Worm (Caenorhabditis elegans) whole organism, L4 larva: ENCODE results near the gene metl-6.
A peak's percentile ranks its signal among the peaks of the same experiment; 100 is the strongest.

Source experiments
- F49E8.2 ChIP-seq: sonication (generic microtip); optimal IDR thresholded peaks from 2 replicates; lab custom pipeline; 2016; ENCODE audit warnings: missing compliant biosample characterization, mild to moderate bottlenecking, missing genetic modification characterization, borderline replicate concordance
- R02D3.7 ChIP-seq: fragments of 150-350 bp; sonication (generic microtip); optimal IDR thresholded peaks from 3 replicates; lab custom pipeline; 2014; ENCODE audit warnings: missing biosample characterization, missing genetic modification characterization
- T20F7.1 ChIP-seq: fragments of 200-800 bp; sonication (Bioruptor generic); optimal IDR thresholded peaks from 2 replicates; lab custom pipeline; 2018; ENCODE audit warnings: mild to moderate bottlenecking, missing genetic modification characterization, missing compliant biosample characterization
- Y105C5A.15 ChIP-seq: fragments of 200-800 bp; sonication (Bioruptor generic); IDR thresholded peaks from 2 replicates; pipeline ENCODE4 v1.3.6; 2022; ENCODE audit warnings: missing genetic modification characterization, missing compliant biosample characterization
- aha-1 ChIP-seq: fragments of 150-350 bp; peaks from one replicate; lab custom pipeline; 2014; ENCODE audit warnings: missing biosample characterization, missing genetic modification characterization
- aly-2 ChIP-seq: sonication (generic microtip); optimal IDR thresholded peaks from 2 replicates; lab custom pipeline; 2018; ENCODE audit warnings: missing biosample characterization, missing genetic modification characterization
- arid-1 ChIP-seq: fragments of 200-800 bp; sonication (Bioruptor generic); conservative IDR thresholded peaks from 2 replicates; pipeline ENCODE4 v1.3.6; 2022; ENCODE audit warnings: missing genetic modification reagents, missing genetic modification characterization, missing compliant biosample characterization
- attf-4 ChIP-seq: sonication (generic microtip); optimal IDR thresholded peaks from 3 replicates; lab custom pipeline; 2017; ENCODE audit warnings: missing biosample characterization, missing genetic modification characterization
- ceh-62 ChIP-seq: sonication (generic microtip); optimal IDR thresholded peaks from 2 replicates; lab custom pipeline; 2017; ENCODE audit warnings: missing biosample characterization, missing genetic modification characterization
- ceh-82 ChIP-seq: sonication (generic microtip); optimal IDR thresholded peaks from 2 replicates; lab custom pipeline; 2017; ENCODE audit warnings: missing biosample characterization, missing genetic modification characterization
- ctbp-1 ChIP-seq: fragments of 200-800 bp; sonication (Bioruptor generic); IDR thresholded peaks from 2 replicates; pipeline ENCODE4 v1.3.6; 2022; ENCODE audit warnings: missing genetic modification reagents, missing genetic modification characterization, missing compliant biosample characterization
- daf-16 ChIP-seq, 3 experiments: sonication (generic microtip); optimal IDR thresholded peaks; 2 replicates each; lab custom pipeline; 2016 to 2017; ENCODE audit warnings: missing genetic modification characterization in 3 of 3, missing genetic modification reagents in 3 of 3, mild to moderate bottlenecking in 2 of 3, missing compliant biosample characterization in 2 of 3, missing biosample characterization in 1 of 3, moderate library complexity in 1 of 3
- daf-8 ChIP-seq: fragments of 200-800 bp; sonication (Bioruptor generic); IDR thresholded peaks from 2 replicates; pipeline ENCODE4 v1.3.6; 2022; ENCODE audit warnings: missing genetic modification characterization, missing compliant biosample characterization
- dmd-6 ChIP-seq: fragments of 200-800 bp; sonication (Bioruptor generic); IDR thresholded peaks from 2 replicates; pipeline ENCODE4 v1.3.6; 2022; ENCODE audit warnings: missing genetic modification reagents, missing genetic modification characterization, missing compliant biosample characterization
- dmd-9 ChIP-seq: fragments of 200-800 bp; sonication (Bioruptor generic); IDR thresholded peaks from 2 replicates; pipeline ENCODE4 v1.3.6; 2022; ENCODE audit warnings: missing genetic modification reagents, missing genetic modification characterization, missing compliant biosample characterization
- dve-1 ChIP-seq: sonication (generic microtip); optimal IDR thresholded peaks from 2 replicates; lab custom pipeline; 2017; ENCODE audit warnings: antibody characterized with exemption, mild to moderate bottlenecking, missing genetic modification characterization, missing compliant biosample characterization; ENCODE audit not compliant: insufficient read depth
- egl-43 ChIP-seq: fragments of 200-800 bp; sonication (Bioruptor generic); IDR thresholded peaks from 2 replicates; pipeline ENCODE4 v1.3.6; 2022; ENCODE audit warnings: missing genetic modification reagents, missing genetic modification characterization, missing compliant biosample characterization
- fos-1 ChIP-seq: fragments of 150-350 bp; optimal IDR thresholded peaks from 2 replicates; lab custom pipeline; 2014; ENCODE audit warnings: missing biosample characterization, missing genetic modification characterization
- gei-8 ChIP-seq: fragments of 200-800 bp; sonication (Bioruptor generic); optimal IDR thresholded peaks from 2 replicates; lab custom pipeline; 2018; ENCODE audit warnings: mild to moderate bottlenecking, missing genetic modification characterization, missing compliant biosample characterization
- hlh-11 ChIP-seq: fragments of 200-800 bp; sonication (Bioruptor generic); optimal IDR thresholded peaks from 2 replicates; lab custom pipeline; 2018; ENCODE audit warnings: mild to moderate bottlenecking, missing genetic modification characterization, missing compliant biosample characterization
- hlh-30 ChIP-seq: sonication (generic microtip); optimal IDR thresholded peaks from 2 replicates; lab custom pipeline; 2017; ENCODE audit warnings: antibody characterized with exemption, mild to moderate bottlenecking, missing genetic modification characterization, missing compliant biosample characterization; ENCODE audit not compliant: insufficient read depth
- lin-13 ChIP-seq: fragments of 150-350 bp; optimal IDR thresholded peaks from 2 replicates; lab custom pipeline; 2014; ENCODE audit warnings: missing biosample characterization, missing genetic modification reagents, missing genetic modification characterization
- lin-15B ChIP-seq: fragments of 150-350 bp; sonication (generic microtip); optimal IDR thresholded peaks from 3 replicates; lab custom pipeline; 2014; ENCODE audit warnings: missing biosample characterization, missing genetic modification characterization
- lin-29 ChIP-seq: fragments of 200-800 bp; sonication (Bioruptor generic); IDR thresholded peaks from 2 replicates; pipeline ENCODE4 v1.3.6; 2022; ENCODE audit warnings: missing genetic modification reagents, missing genetic modification characterization, missing compliant biosample characterization
- lir-3 ChIP-seq: sonication (generic microtip); optimal IDR thresholded peaks from 2 replicates; lab custom pipeline; 2016; ENCODE audit warnings: mild to moderate bottlenecking, missing genetic modification characterization, missing compliant biosample characterization
- mdl-1 ChIP-seq, 2 experiments: fragments of 150-350 bp in 1 of 2; sonication (generic microtip) in 1 of 2; optimal IDR thresholded peaks; 2 replicates each; lab custom pipeline; 2014 to 2017; ENCODE audit warnings: missing biosample characterization in 2 of 2, missing genetic modification characterization in 2 of 2
- mes-2 ChIP-seq: sonication (generic microtip); optimal IDR thresholded peaks from 2 replicates; lab custom pipeline; 2016; ENCODE audit warnings: missing genotype, mild to moderate bottlenecking, missing genetic modification characterization, missing compliant biosample characterization; ENCODE audit not compliant: poor library complexity, severe bottlenecking
- mxl-2 ChIP-seq: fragments of 200-800 bp; sonication (Bioruptor generic); conservative IDR thresholded peaks from 2 replicates; pipeline ENCODE4 v1.3.6; 2022; ENCODE audit warnings: missing genetic modification reagents, missing genetic modification characterization, missing compliant biosample characterization
- nhr-10 ChIP-seq: fragments of 150-350 bp; optimal IDR thresholded peaks from 2 replicates; lab custom pipeline; 2014; ENCODE audit warnings: missing biosample characterization, missing genetic modification characterization
- nhr-25 ChIP-seq: sonication (generic microtip); optimal IDR thresholded peaks from 2 replicates; lab custom pipeline; 2017; ENCODE audit warnings: missing genetic modification characterization, mild to moderate bottlenecking, missing compliant biosample characterization, antibody characterized with exemption, moderate library complexity, borderline replicate concordance; ENCODE audit not compliant: insufficient read depth
- nhr-28 ChIP-seq: fragments of 150-350 bp; optimal IDR thresholded peaks from 2 replicates; lab custom pipeline; 2014; ENCODE audit warnings: missing biosample characterization, missing genetic modification characterization
- pha-4 ChIP-seq, 2 experiments: fragments of 150-350 bp in 1 of 2; fragments of 200-800 bp in 1 of 2; sonication (Bioruptor generic) in 1 of 2; IDR thresholded peaks in 1 of 2; optimal IDR thresholded peaks in 1 of 2; 2 replicates each; pipeline versions ENCODE4 v1.3.6 to Lab custom; 2014 to 2022; ENCODE audit warnings: missing genetic modification characterization in 2 of 2, missing genetic modification reagents in 2 of 2, missing biosample characterization in 1 of 2, missing compliant biosample characterization in 1 of 2
- php-3 ChIP-seq: fragments of 200-800 bp; sonication (Bioruptor generic); IDR thresholded peaks from 2 replicates; pipeline ENCODE4 v1.3.6; 2022; ENCODE audit warnings: missing genetic modification reagents, missing genetic modification characterization, missing compliant biosample characterization
- pqm-1 ChIP-seq: sonication (generic microtip); optimal IDR thresholded peaks from 2 replicates; lab custom pipeline; 2017; ENCODE audit warnings: missing biosample characterization, missing genetic modification characterization
- rbr-2 ChIP-seq: sonication (generic microtip); optimal IDR thresholded peaks from 2 replicates; lab custom pipeline; 2016; ENCODE audit warnings: missing genotype, missing genetic modification characterization, missing compliant biosample characterization
- snpc-1.2 ChIP-seq: fragments of 200-800 bp; sonication (Bioruptor generic); IDR thresholded peaks from 2 replicates; pipeline ENCODE4 v1.3.6; 2022; ENCODE audit warnings: missing genetic modification reagents, missing genetic modification characterization, missing compliant biosample characterization
- tag-97 ChIP-seq: fragments of 200-800 bp; sonication (Bioruptor generic); IDR thresholded peaks from 2 replicates; pipeline ENCODE4 v1.3.6; 2022; ENCODE audit warnings: missing genetic modification characterization, missing compliant biosample characterization
- unc-62 ChIP-seq, 3 experiments: fragments of 150-350 bp in 1 of 3; sonication (generic microtip); optimal IDR thresholded peaks in 2 of 3; peaks in 1 of 3; 1 replicate in 1 of 3; 2 replicates in 2 of 3; lab custom pipeline; 2014 to 2017; ENCODE audit warnings: missing biosample characterization in 3 of 3, missing genetic modification characterization in 3 of 3, missing genetic modification reagents in 3 of 3, missing genotype in 1 of 3
- zip-11 ChIP-seq: fragments of 200-800 bp; sonication (Bioruptor generic); IDR thresholded peaks from 2 replicates; pipeline ENCODE4 v1.3.6; 2022; ENCODE audit warnings: missing genetic modification characterization, missing compliant biosample characterization
- ztf-7 ChIP-seq: fragments of 150-350 bp; optimal IDR thresholded peaks from 2 replicates; lab custom pipeline; 2014; ENCODE audit warnings: missing biosample characterization, missing genetic modification characterization

metl-6 gene

DNA sequence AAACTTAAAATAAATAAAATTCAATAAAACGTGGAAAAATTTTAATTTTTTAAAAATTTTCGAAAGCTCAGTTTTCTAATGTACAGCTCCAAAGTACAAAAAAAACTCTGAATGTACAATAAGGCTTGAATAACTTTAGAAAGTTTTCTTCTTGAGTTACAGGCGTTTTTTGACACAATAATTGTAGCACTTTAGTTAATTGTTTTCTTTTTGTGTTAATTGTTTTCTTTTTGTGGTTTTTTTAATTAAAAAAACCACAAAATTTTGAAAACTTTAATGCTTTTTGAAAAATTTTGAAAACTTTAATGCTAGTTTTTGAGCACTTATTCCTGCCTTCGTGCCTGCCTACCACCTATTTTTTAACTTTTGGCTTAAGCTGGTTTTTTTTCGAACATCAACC is 42.7 kb upstream of the metl-6 start, which contains the start of gene R10E9.2:
R10E9.2 (minus strand) TSS at position 101 of the 400 bp plus-strand sequence.
- no peak for TF ChIP-seq ztf-7
- no peak for TF ChIP-seq egl-43 (GFP tag; lab: Robert Waterston, UW)
- TF ChIP-seq snpc-1.2 = no peak
- TF ChIP-seq Y105C5A.15 = no peak
- TF ChIP-seq unc-62 (GFP tag; optimal IDR thresholded peaks at IDR 0.05 in 1 of 2; lab: Kevin White, UChicago) = no peak
- TF ChIP-seq unc-62 (tag; optimal IDR thresholded peaks at IDR 0.05; lab: Kevin White, UChicago) = no peak
- no peak for TF ChIP-seq aly-2
- TF ChIP-seq nhr-28 (tag; lab: Kevin White, UChicago) = no peak
- no peak for TF ChIP-seq T20F7.1 (GFP tag; lab: Kevin White, UChicago)
- no peak for TF ChIP-seq mxl-2 (GFP tag; lab: Robert Waterston, UW)
- TF ChIP-seq ceh-82 (tag; lab: Kevin White, UChicago) = no peak

- TF ChIP-seq pqm-1 = peak; percentile 25
- TF ChIP-seq hlh-30 = peak; percentile 35
- TF ChIP-seq daf-16 (GFP tag; optimal IDR thresholded peaks at IDR 0.05; lab: Kevin White, UChicago) = no peak
- TF ChIP-seq daf-16 (tag; optimal IDR thresholded peaks at IDR 0.05; lab: Kevin White, UChicago) = peak; percentile 51
- TF ChIP-seq attf-4 (tag; lab: Kevin White, UChicago) = no peak
- TF ChIP-seq nhr-28 (tag; lab: Kevin White, UChicago) = peak; percentile 19
- TF ChIP-seq mes-2 (tag; lab: Kevin White, UChicago) = peak; percentile 18
- TF ChIP-seq hlh-11 (tag; lab: Kevin White, UChicago) = peak; percentile 53
- TF ChIP-seq dmd-6 = peak; percentile 33; the same call in 1 of the 2 replicates
- peak in 1 of 2 experiments; percentile 30 for TF ChIP-seq mdl-1 (tag; optimal IDR thresholded peaks at IDR 0.05; lab: Kevin White, UChicago)
- TF ChIP-seq php-3 (GFP tag; lab: Robert Waterston, UW) = peak; percentile 72
- TF ChIP-seq dve-1 = peak; percentile 38
- no peak for TF ChIP-seq lin-13
- TF ChIP-seq R02D3.7 (tag; lab: Kevin White, UChicago) = no peak
- peak; percentile 85 for TF ChIP-seq aha-1 (tag; lab: Kevin White, UChicago)
- TF ChIP-seq fos-1 = no peak
- TF ChIP-seq, all 104 proteins: peak for 11
Measured at ce11 chrIII:3959987-3960386, 38.5 kb upstream of the metl-6 start, which contains the start of gene R10E9.3. R10E9.3 (plus strand) TSS chrIII:3960221.

ce11 chrIII:3959206-3959605 is 37.7 kb upstream of the metl-6 start:
- peak; percentile 20 for TF ChIP-seq hlh-11 (tag; lab: Kevin White, UChicago)
- no peak for TF ChIP-seq daf-8
- no peak for TF ChIP-seq pha-4 (GFP tag; IDR thresholded peaks at IDR 0.05; lab: Robert Waterston, UW)
- no peak for TF ChIP-seq pha-4 (tag; optimal IDR thresholded peaks at IDR 0.05; lab: Kevin White, UChicago)
- TF ChIP-seq lin-15B (tag; lab: Kevin White, UChicago) = no peak
- TF ChIP-seq arid-1 = no peak
- TF ChIP-seq zip-11 (GFP tag; lab: Robert Waterston, UW) = no peak
- TF ChIP-seq ceh-62 (tag; lab: Kevin White, UChicago) = no peak
- TF ChIP-seq rbr-2 (tag; lab: Kevin White, UChicago) = no peak
- TF ChIP-seq nhr-25 (tag; lab: Kevin White, UChicago) = no peak
- no peak for TF ChIP-seq tag-97
- no peak for TF ChIP-seq mxl-2 (GFP tag; lab: Robert Waterston, UW)
- peak; percentile 8 for TF ChIP-seq nhr-28 (tag; lab: Kevin White, UChicago)
- no peak for TF ChIP-seq nhr-10
- peak; percentile 44 for TF ChIP-seq hlh-30
- no peak for TF ChIP-seq fos-1
- peak; percentile 84 for TF ChIP-seq aha-1 (tag; lab: Kevin White, UChicago)
- TF ChIP-seq dmd-6 = peak; percentile 16; the same call in 1 of the 2 replicates
- TF ChIP-seq lir-3 (tag; lab: Kevin White, UChicago) = no peak
- TF ChIP-seq gei-8 (GFP tag; lab: Kevin White, UChicago) = no peak
- no peak for TF ChIP-seq lin-29 (GFP tag; lab: Robert Waterston, UW)
- TF ChIP-seq mdl-1 (tag; optimal IDR thresholded peaks at IDR 0.05; lab: Kevin White, UChicago) = peak in 1 of 2 experiments; percentile 25
- TF ChIP-seq dmd-9 (GFP tag; lab: Robert Waterston, UW) = no peak
- no peak for TF ChIP-seq F49E8.2
- no peak for TF ChIP-seq unc-62 (GFP tag; optimal IDR thresholded peaks at IDR 0.05 in 1 of 2; lab: Kevin White, UChicago)
- no peak for TF ChIP-seq unc-62 (tag; optimal IDR thresholded peaks at IDR 0.05; lab: Kevin White, UChicago)
- TF ChIP-seq ctbp-1 (GFP tag; lab: Robert Waterston, UW) = no peak
